Fruit fly (Drosophila melanogaster): ENCODE measurements around the gene CG42764.
"Not testable (repeated sequence)": the region's sequence is repeated elsewhere in the genome, so short reads cannot be mapped to it uniquely, and the experiment has no call there.

CG42764 gene

dm6 chr3L:20465941-20466340 lies at the start of gene CG42764:
CG42764 (minus strand) TSS chr3L:20466041.
- no peak for TF ChIP-seq psq (optimal IDR thresholded peaks at IDR 0.05)
- no peak for TF ChIP-seq Sin3A (optimal IDR thresholded peaks at IDR 0.05)
- TF ChIP-seq h (optimal IDR thresholded peaks at IDR 0.05): no peak
- no peak for TF ChIP-seq ttk (optimal IDR thresholded peaks at IDR 0.05)
- no peak for TF ChIP-seq Myc (optimal IDR thresholded peaks at IDR 0.05)
- TF ChIP-seq insv (optimal IDR thresholded peaks at IDR 0.05): no peak

DNA sequence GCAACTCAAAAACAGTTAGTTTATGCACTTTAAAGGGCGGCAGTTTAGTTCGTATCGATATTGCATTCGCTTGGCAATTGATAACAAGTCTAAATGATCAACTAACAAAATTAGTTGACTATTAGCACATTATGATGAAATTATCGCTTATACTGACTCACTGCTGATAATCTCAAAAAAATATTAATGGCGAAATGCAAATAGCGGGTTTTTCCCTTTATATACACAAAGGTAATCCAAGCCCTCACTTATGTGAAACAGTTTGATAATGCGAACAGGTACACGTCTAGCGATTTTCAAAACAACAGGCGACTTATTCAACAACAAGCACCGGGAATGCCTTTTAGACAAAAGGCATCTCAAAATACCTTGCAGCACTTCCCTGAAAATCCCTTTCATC lies 48.3 kb upstream of the CG42764 start:
- TF ChIP-seq ttk (optimal IDR thresholded peaks at IDR 0.05) (no peak), Sin3A (optimal IDR thresholded peaks at IDR 0.05) (no peak), insv (optimal IDR thresholded peaks at IDR 0.05) (no peak), psq (optimal IDR thresholded peaks at IDR 0.05) (no peak)

dm6 chr3L:20511499-20512108 lies 45.8 kb upstream of the CG42764 start:
- TF ChIP-seq ttk (optimal IDR thresholded peaks at IDR 0.05): no peak
- no peak for TF ChIP-seq insv (optimal IDR thresholded peaks at IDR 0.05)
- no peak for TF ChIP-seq Myc (optimal IDR thresholded peaks at IDR 0.05)
- no peak for TF ChIP-seq psq (optimal IDR thresholded peaks at IDR 0.05)
- no peak for TF ChIP-seq Sin3A (optimal IDR thresholded peaks at IDR 0.05)
- TF ChIP-seq h (optimal IDR thresholded peaks at IDR 0.05): no peak

- no peak for TF ChIP-seq insv (optimal IDR thresholded peaks at IDR 0.05)
- no peak for TF ChIP-seq ttk (optimal IDR thresholded peaks at IDR 0.05)
- no peak for TF ChIP-seq Myc (optimal IDR thresholded peaks at IDR 0.05)
- no peak for TF ChIP-seq h (optimal IDR thresholded peaks at IDR 0.05)
- no peak for TF ChIP-seq psq (optimal IDR thresholded peaks at IDR 0.05)
- TF ChIP-seq Sin3A (optimal IDR thresholded peaks at IDR 0.05): no peak
These were observed 43.5 kb upstream of the CG42764 start for dm6 chr3L:20509121-20509934.

DNA sequence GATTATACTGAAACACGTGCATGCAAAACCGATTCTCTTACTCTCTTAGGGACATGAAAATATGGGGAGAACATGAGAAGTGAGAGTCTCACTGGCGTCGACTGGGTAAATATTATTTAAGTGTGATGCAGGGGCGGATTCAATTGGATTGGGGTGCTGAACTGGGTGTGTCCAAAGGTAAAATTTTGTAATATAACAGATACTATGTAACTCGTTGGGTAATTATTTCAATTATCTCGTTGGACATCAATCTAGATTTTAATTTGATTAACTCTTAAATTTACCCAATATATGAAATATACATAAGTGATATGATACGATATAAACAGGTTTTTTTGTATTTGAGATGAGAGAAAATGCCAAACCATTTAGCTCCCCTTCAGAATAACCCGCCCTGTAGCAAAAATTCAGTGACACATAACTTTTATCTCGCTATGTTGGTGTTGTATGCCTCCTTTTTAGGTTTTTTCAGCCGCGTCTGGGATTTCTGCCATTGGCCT lies 42.3 kb upstream of the CG42764 start:
- TF ChIP-seq psq (optimal IDR thresholded peaks at IDR 0.05): no peak
- TF ChIP-seq Sin3A (optimal IDR thresholded peaks at IDR 0.05): no peak
- TF ChIP-seq Myc (optimal IDR thresholded peaks at IDR 0.05): no peak
- no peak for TF ChIP-seq ttk (optimal IDR thresholded peaks at IDR 0.05)
- no peak for TF ChIP-seq h (optimal IDR thresholded peaks at IDR 0.05)
- no peak for TF ChIP-seq insv (optimal IDR thresholded peaks at IDR 0.05)

DNA sequence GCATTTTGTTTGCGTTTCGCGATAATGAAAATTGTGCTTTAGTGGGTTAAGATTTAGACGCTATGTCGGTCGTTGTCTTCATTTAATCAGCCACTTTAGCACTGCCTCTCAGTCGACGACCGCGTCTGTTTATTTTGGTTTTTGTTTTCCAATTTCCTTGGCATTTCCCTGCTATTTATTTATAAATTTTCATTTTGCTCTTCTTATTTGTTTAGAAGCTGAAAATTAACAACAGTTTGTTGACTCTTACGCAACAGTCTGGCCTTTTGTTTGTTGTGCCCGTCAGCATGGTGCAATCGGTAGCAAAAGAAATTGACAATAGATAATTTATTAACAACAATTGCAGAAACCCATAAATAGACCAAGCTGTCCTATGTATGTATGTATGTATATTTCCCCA lies 41.7 kb upstream of the CG42764 start:
- TF ChIP-seq ttk (optimal IDR thresholded peaks at IDR 0.05) (no peak), Myc (optimal IDR thresholded peaks at IDR 0.05) (no peak), Sin3A (optimal IDR thresholded peaks at IDR 0.05) (no peak), insv (optimal IDR thresholded peaks at IDR 0.05) (no peak), h (optimal IDR thresholded peaks at IDR 0.05) (no peak), psq (optimal IDR thresholded peaks at IDR 0.05) (no peak)

- TF ChIP-seq Myc (optimal IDR thresholded peaks at IDR 0.05): no peak
- no peak for TF ChIP-seq psq (optimal IDR thresholded peaks at IDR 0.05)
- no peak for TF ChIP-seq ttk (optimal IDR thresholded peaks at IDR 0.05)
- no peak for TF ChIP-seq Sin3A (optimal IDR thresholded peaks at IDR 0.05)
- TF ChIP-seq insv (optimal IDR thresholded peaks at IDR 0.05): no peak
- no peak for TF ChIP-seq h (optimal IDR thresholded peaks at IDR 0.05)
These were observed 39.9 kb upstream of the CG42764 start, which contains the start of gene CG5078 for dm6 chr3L:20505732-20506131. CG5078 (plus strand) TSS chr3L:20506032.

DNA sequence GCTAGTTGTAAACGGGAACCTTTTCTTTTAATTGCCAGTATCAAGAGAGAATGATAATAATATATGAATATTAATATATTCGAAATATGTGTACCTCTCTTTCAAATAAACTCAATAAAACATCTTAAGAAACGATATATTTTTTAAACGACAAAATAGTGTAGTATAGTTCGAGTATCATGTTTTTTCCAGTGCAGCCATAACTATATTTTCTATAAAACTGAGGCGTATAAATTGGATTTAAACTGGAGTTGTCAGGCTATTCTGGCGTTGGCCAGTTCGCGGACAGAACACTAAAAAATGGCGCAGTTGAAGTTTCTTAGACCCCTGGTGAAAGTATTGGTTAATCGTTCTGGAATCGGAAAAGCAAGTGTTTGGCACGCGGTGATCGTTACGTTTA lies 38.0 kb upstream of the CG42764 start, which contains the start of gene CG17637:
Gene CG17637, plus strand, starts transcription at position 301 of the 400 bp plus-strand sequence.
- TF ChIP-seq Sin3A, Myc, h (optimal IDR thresholded peaks at IDR 0.05): not testable (repeated sequence)

DNA sequence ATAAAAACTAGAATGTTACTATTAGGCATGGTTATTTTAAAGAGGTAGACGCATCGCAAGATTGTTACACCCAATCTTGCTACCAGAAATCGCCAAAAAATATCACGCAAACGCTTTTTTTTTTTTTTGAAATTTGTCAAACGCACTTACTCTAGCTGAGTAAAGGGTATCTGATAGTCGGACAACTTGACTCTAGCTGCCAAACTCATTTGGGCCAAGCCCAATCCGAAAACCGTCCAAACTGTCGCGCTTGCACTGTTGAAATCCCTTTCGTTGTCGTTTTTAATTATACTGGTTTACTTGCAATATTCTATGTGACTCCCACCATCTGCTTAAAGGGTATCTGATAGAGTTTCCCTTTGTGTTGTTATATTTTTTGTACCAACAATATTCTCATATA lies 37.4 kb upstream of the CG42764 start:
- no peak for TF ChIP-seq Sin3A (optimal IDR thresholded peaks at IDR 0.05)
- TF ChIP-seq Myc (optimal IDR thresholded peaks at IDR 0.05): no peak
- TF ChIP-seq psq (optimal IDR thresholded peaks at IDR 0.05): no peak
- TF ChIP-seq insv (optimal IDR thresholded peaks at IDR 0.05): no peak
- TF ChIP-seq ttk (optimal IDR thresholded peaks at IDR 0.05): no peak

DNA sequence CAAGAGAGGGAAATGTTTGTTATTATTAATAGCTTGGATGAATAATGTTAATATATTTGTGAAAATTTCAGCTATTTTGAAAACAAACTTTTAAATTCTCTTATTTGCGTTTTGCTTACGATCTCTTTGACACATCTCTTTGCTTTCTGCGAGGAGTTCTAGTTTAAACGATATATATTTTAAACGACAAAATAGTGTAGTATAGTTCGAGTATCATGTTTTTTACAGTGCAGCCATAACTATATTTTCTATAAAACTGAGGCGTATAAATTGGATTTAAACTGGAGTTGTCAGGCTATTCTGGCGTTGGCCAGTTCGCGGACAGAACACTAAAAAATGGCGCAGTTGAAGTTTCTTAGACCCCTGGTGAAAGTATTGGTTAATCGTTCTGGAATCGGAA lies 33.7 kb upstream of the CG42764 start, which contains the start of gene CG18281:
Gene CG18281, plus strand, starts transcription at position 301 of the 400 bp plus-strand sequence.
- TF ChIP-seq psq, Myc, insv (optimal IDR thresholded peaks at IDR 0.05): not testable (repeated sequence)

DNA sequence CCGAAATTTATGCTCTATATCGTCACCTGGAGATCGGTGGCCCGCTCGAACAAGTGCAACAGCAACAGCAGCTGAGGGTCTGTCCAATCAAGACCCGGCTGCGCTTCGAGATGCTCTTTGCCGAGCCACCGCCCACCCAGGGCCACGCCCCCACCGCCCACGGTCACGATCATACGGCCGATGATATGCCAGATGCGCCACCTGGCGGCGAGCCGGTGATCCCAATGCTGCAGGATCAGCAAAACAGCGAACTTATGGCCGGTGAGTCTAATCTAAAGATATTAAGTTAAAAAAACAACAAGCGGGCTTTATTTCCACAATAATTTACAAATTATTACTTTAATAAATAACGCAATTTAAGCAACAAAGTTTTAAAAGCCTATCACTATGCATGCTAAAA lies 32.4 kb upstream of the CG42764 start:
- TF ChIP-seq psq (optimal IDR thresholded peaks at IDR 0.05): no peak
- TF ChIP-seq insv (optimal IDR thresholded peaks at IDR 0.05): no peak
- no peak for TF ChIP-seq h (optimal IDR thresholded peaks at IDR 0.05)
- TF ChIP-seq Sin3A (optimal IDR thresholded peaks at IDR 0.05): no peak
- no peak for TF ChIP-seq Myc (optimal IDR thresholded peaks at IDR 0.05)
- TF ChIP-seq ttk (optimal IDR thresholded peaks at IDR 0.05): no peak

All from Kc167 (cell line).